Fruit fly (Drosophila melanogaster): ENCODE measurements around the gene CG12994.

The CG12994 gene

dm6 chrX:17491184-17491583, 47.4 kb upstream of the CG12994 start (continued):
- TF ChIP-seq Nf-YA (GFP tag; IDR thresholded peaks at IDR 0.05) (no peak), CG13123 (GFP tag; optimal IDR thresholded peaks at IDR 0.05) (no peak), corto (GFP tag; optimal IDR thresholded peaks at IDR 0.05) (peak; percentile 91), BtbVII (GFP tag; optimal IDR thresholded peaks at IDR 0.05) (no peak), CG12236 (GFP tag; optimal IDR thresholded peaks at IDR 0.05) (no peak), CG10431 (GFP tag; optimal IDR thresholded peaks at IDR 0.05) (no peak), tna (GFP tag; IDR thresholded peaks at IDR 0.05; ENCODE audit: partially characterized antibody) (no peak), Bdp1 (GFP tag; optimal IDR thresholded peaks at IDR 0.05) (no peak), CG6791 (GFP tag; IDR thresholded peaks at IDR 0.05; ENCODE audit: partially characterized antibody) (no peak), CG11085 (GFP tag; IDR thresholded peaks at IDR 0.05) (no peak; the same call in 1 of the 2 replicates), lab (GFP tag; optimal IDR thresholded peaks at IDR 0.05) (peak; percentile 56), pfk (GFP tag; optimal IDR thresholded peaks at IDR 0.05) (no peak), trem (tag; optimal IDR thresholded peaks at IDR 0.05) (peak; percentile 15), CG13775 (GFP tag; optimal IDR thresholded peaks at IDR 0.05) (peak; percentile 52), ssp (GFP tag; IDR thresholded peaks at IDR 0.05) (peak; percentile 32; the same call in 1 of the 2 replicates), wor (GFP tag; IDR thresholded peaks at IDR 0.05) (no peak), CG4707 (GFP tag; optimal IDR thresholded peaks at IDR 0.05) (no peak), Max (GFP tag; optimal IDR thresholded peaks at IDR 0.05) (peak; percentile 23), gro (GFP tag; optimal IDR thresholded peaks at IDR 0.05) (no peak), sna (GFP tag; IDR thresholded peaks at IDR 0.05; ENCODE audit: partially characterized antibody) (no peak), chif (GFP tag; optimal IDR thresholded peaks at IDR 0.05) (peak; percentile 55 to 59), CG9215 (GFP tag; IDR thresholded peaks at IDR 0.05) (0 out of 2 replicates have a peak, but pooled peaks have one; percentile 18), slbo (GFP tag; IDR thresholded peaks at IDR 0.05) (peak; percentile 74), CG3065 (GFP tag; optimal IDR thresholded peaks at IDR 0.05) (no peak), sug (tag; optimal IDR thresholded peaks at IDR 0.05) (no peak), CG12155 (GFP tag; optimal IDR thresholded peaks at IDR 0.05) (peak; percentile 45), stwl (tag; optimal IDR thresholded peaks at IDR 0.05) (no peak), CG10321 (GFP tag; IDR thresholded peaks at IDR 0.05) (no peak), row (GFP tag; IDR thresholded peaks at IDR 0.05) (peak; percentile 71), CG12219 (GFP tag; optimal IDR thresholded peaks at IDR 0.05) (peak; percentile 16), tll (GFP tag; optimal IDR thresholded peaks at IDR 0.05) (no peak), NK7.1 (GFP tag; optimal IDR thresholded peaks at IDR 0.05) (no peak), CG33213 (GFP tag; optimal IDR thresholded peaks at IDR 0.05) (no peak), CG16779 (GFP tag; IDR thresholded peaks at IDR 0.05) (no peak), Ets65A (GFP tag) (peak; percentile 90), D19B (GFP tag; optimal IDR thresholded peaks at IDR 0.05) (no peak), Hr78 (GFP tag; optimal IDR thresholded peaks at IDR 0.05) (no peak), usp (GFP tag; optimal IDR thresholded peaks at IDR 0.05) (no peak), CG7839 (tag; optimal IDR thresholded peaks at IDR 0.05) (peak; percentile 70), Tbp (GFP tag; optimal IDR thresholded peaks at IDR 0.05) (no peak), CG9797 (GFP tag; optimal IDR thresholded peaks at IDR 0.05) (no peak), tio (GFP tag; optimal IDR thresholded peaks at IDR 0.05) (peak; percentile 61), CG4820 (GFP tag; optimal IDR thresholded peaks at IDR 0.05) (peak; percentile 55), CG7271 (tag; optimal IDR thresholded peaks at IDR 0.05) (peak; percentile 33), chn (GFP tag; optimal IDR thresholded peaks at IDR 0.05) (peak; percentile 43), CG18599 (GFP tag; optimal IDR thresholded peaks at IDR 0.05) (peak; percentile 53), Adf1 (GFP tag; IDR thresholded peaks at IDR 0.05) (no peak), CG10979 (tag; optimal IDR thresholded peaks at IDR 0.05) (peak; percentile 65), pum (GFP tag; optimal IDR thresholded peaks at IDR 0.05) (peak; percentile 31), Camta (GFP tag; optimal IDR thresholded peaks at IDR 0.05) (peak; percentile 32), HHEX (GFP tag; optimal IDR thresholded peaks at IDR 0.05) (peak; percentile 59)
